Fruit fly (Drosophila melanogaster) whole organism, embryonic: ENCODE data around the gene CG3862.

Experiments
- Abd-B ChIP-seq: fragments of 200-800 bp; sonication (Bioruptor generic); optimal IDR thresholded peaks from 2 replicates; lab custom pipeline; 2018; ENCODE audit warnings: missing biosample characterization, mild to moderate bottlenecking, missing genetic modification characterization, moderate library complexity
- Asciz ChIP-seq: fragments of 200-800 bp; sonication (Bioruptor generic); optimal IDR thresholded peaks from 2 replicates; lab custom pipeline; 2017; ENCODE audit warnings: missing biosample characterization, mild to moderate bottlenecking, missing genetic modification characterization, missing genetic modification reagents
- Awh ChIP-seq: fragments of 200-800 bp; sonication (Bioruptor generic); IDR thresholded peaks from 2 replicates; pipeline ENCODE4, ENCODE4 v1.3.6; 2022; ENCODE audit warnings: missing biosample characterization, missing genetic modification characterization
- Blimp-1 ChIP-seq: fragments of 200-800 bp; sonication (Bioruptor generic); optimal IDR thresholded peaks from 3 replicates; lab custom pipeline; 2018; ENCODE audit warnings: missing biosample characterization, missing genetic modification characterization, mild to moderate bottlenecking, moderate library complexity, missing genetic modification reagents
- BtbVII ChIP-seq: fragments of 200-800 bp; sonication (Bioruptor generic); optimal IDR thresholded peaks from 3 replicates; lab custom pipeline; 2017; ENCODE audit warnings: missing biosample characterization, mild to moderate bottlenecking, missing genetic modification characterization
- CG10147 ChIP-seq: fragments of 200-800 bp; sonication (Bioruptor generic); optimal IDR thresholded peaks from 2 replicates; lab custom pipeline; 2019; ENCODE audit warnings: missing biosample characterization, mild to moderate bottlenecking, missing genetic modification characterization, moderate library complexity
- CG10267 ChIP-seq: fragments of 200-800 bp; sonication (Bioruptor generic); optimal IDR thresholded peaks from 2 replicates; lab custom pipeline; 2018; ENCODE audit warnings: missing biosample characterization, mild to moderate bottlenecking, missing genetic modification characterization, moderate library complexity
- CG10366 ChIP-seq: fragments of 200-800 bp; sonication (Bioruptor generic); IDR thresholded peaks from 2 replicates; pipeline ENCODE4 v1.3.6; 2022; ENCODE audit warnings: missing biosample characterization, missing genetic modification characterization
- CG11085 ChIP-seq: fragments of 200-800 bp; sonication (Bioruptor generic); IDR thresholded peaks from 2 replicates; pipeline ENCODE4 v1.3.6; 2022; ENCODE audit warnings: missing biosample characterization, missing genetic modification characterization
- CG11560 ChIP-seq: fragments of 200-800 bp; sonication (Bioruptor generic); IDR thresholded peaks from 3 replicates; pipeline ENCODE4 v1.3.6; 2022; ENCODE audit warnings: missing biosample characterization, missing genetic modification characterization
- CG12744 ChIP-seq: fragments of 200-800 bp; sonication (Bioruptor generic); optimal IDR thresholded peaks from 2 replicates; lab custom pipeline; 2016; ENCODE audit warnings: missing biosample characterization, missing genetic modification characterization
- CG13296 ChIP-seq: fragments of 200-800 bp; sonication (Bioruptor generic); optimal IDR thresholded peaks from 3 replicates; lab custom pipeline; 2018; ENCODE audit warnings: missing biosample characterization, mild to moderate bottlenecking, missing genetic modification characterization
- CG13894 ChIP-seq: fragments of 200-800 bp; sonication (Bioruptor generic); optimal IDR thresholded peaks from 3 replicates; lab custom pipeline; 2018; ENCODE audit warnings: missing biosample characterization, mild to moderate bottlenecking, missing genetic modification characterization, moderate library complexity
- CG17361 ChIP-seq: fragments of 200-800 bp; sonication (Bioruptor generic); IDR thresholded peaks from 3 replicates; pipeline ENCODE4 v1.3.6; 2022; ENCODE audit warnings: missing biosample characterization, missing genetic modification characterization
- CG18619 ChIP-seq: fragments of 200-800 bp; sonication (Bioruptor generic); optimal IDR thresholded peaks from 3 replicates; lab custom pipeline; 2017; ENCODE audit warnings: missing biosample characterization, mild to moderate bottlenecking, missing genetic modification characterization
- CG2116 ChIP-seq: fragments of 200-800 bp; sonication (Bioruptor generic); optimal IDR thresholded peaks from 3 replicates; lab custom pipeline; 2018; ENCODE audit warnings: missing biosample characterization, mild to moderate bottlenecking, missing genetic modification characterization
- CG31388 ChIP-seq: fragments of 200-800 bp; sonication (Bioruptor generic); optimal IDR thresholded peaks from 2 replicates; lab custom pipeline; 2016; ENCODE audit warnings: missing biosample characterization, missing genetic modification characterization
- CG33557 ChIP-seq: fragments of 200-800 bp; sonication (Bioruptor generic); optimal IDR thresholded peaks from 2 replicates; lab custom pipeline; 2019; ENCODE audit warnings: missing biosample characterization, mild to moderate bottlenecking, missing genetic modification characterization, moderate library complexity
- CG34376 ChIP-seq: fragments of 200-800 bp; sonication (Bioruptor generic); optimal IDR thresholded peaks from 2 replicates; lab custom pipeline; 2018; ENCODE audit warnings: missing biosample characterization, mild to moderate bottlenecking, missing genetic modification characterization
- CG43689 ChIP-seq: fragments of 200-800 bp; sonication (Bioruptor generic); IDR thresholded peaks from 2 replicates; pipeline ENCODE4 v1.3.6; 2022; ENCODE audit warnings: missing biosample characterization, missing genetic modification characterization
- CG5953 ChIP-seq: fragments of 200-800 bp; sonication (Bioruptor generic); IDR thresholded peaks from 2 replicates; pipeline ENCODE4 v1.3.6; 2022; ENCODE audit warnings: missing biosample characterization, missing genetic modification characterization
- CG7839 ChIP-seq: fragments of 200-800 bp; sonication (Bioruptor generic); optimal IDR thresholded peaks from 3 replicates; lab custom pipeline; 2018; ENCODE audit warnings: missing biosample characterization, mild to moderate bottlenecking, missing genetic modification characterization, moderate library complexity
- CG7963 ChIP-seq: fragments of 200-800 bp; sonication (Bioruptor generic); IDR thresholded peaks from 3 replicates; pipeline ENCODE4 v1.3.6; 2022; ENCODE audit warnings: missing biosample characterization, missing genetic modification characterization; ENCODE audit not compliant: partially characterized antibody
- CG8089 ChIP-seq: fragments of 200-800 bp; sonication (Bioruptor generic); optimal IDR thresholded peaks from 3 replicates; lab custom pipeline; 2016; ENCODE audit warnings: missing biosample characterization, missing genetic modification characterization
- CG8765 ChIP-seq: fragments of 200-800 bp; sonication (Bioruptor generic); IDR thresholded peaks from 2 replicates; pipeline ENCODE4 v1.3.6; 2022; ENCODE audit warnings: missing biosample characterization, missing genetic modification characterization
- CG9932 ChIP-seq: fragments of 200-800 bp; sonication (Bioruptor generic); IDR thresholded peaks from 2 replicates; pipeline ENCODE4 v1.3.6; 2022; ENCODE audit warnings: missing biosample characterization, missing genetic modification characterization
- Dad ChIP-seq: fragments of 200-800 bp; sonication (Bioruptor generic); optimal IDR thresholded peaks from 3 replicates; lab custom pipeline; 2016; ENCODE audit warnings: missing biosample characterization, missing genetic modification characterization
- Dip3 ChIP-seq: fragments of 200-800 bp; sonication (Bioruptor generic); optimal IDR thresholded peaks from 3 replicates; lab custom pipeline; 2016; ENCODE audit warnings: missing biosample characterization, missing genetic modification characterization
- Hr3 ChIP-seq: fragments of 200-800 bp; sonication (Bioruptor generic); optimal IDR thresholded peaks from 3 replicates; lab custom pipeline; 2016; ENCODE audit warnings: missing biosample characterization, missing genetic modification characterization
- Hr51 ChIP-seq, 2 experiments: fragments of 200-800 bp; sonication (Bioruptor generic); optimal IDR thresholded peaks; 2 replicates in 1 of 2; 3 replicates in 1 of 2; lab custom pipeline; 2016 to 2018; ENCODE audit warnings: missing biosample characterization in 2 of 2, missing genetic modification characterization in 2 of 2, mild to moderate bottlenecking in 1 of 2, moderate library complexity in 1 of 2
- Jarid2 ChIP-seq: fragments of 200-800 bp; sonication (Bioruptor generic); optimal IDR thresholded peaks from 3 replicates; lab custom pipeline; 2017; ENCODE audit warnings: mild to moderate bottlenecking, missing biosample characterization, missing genetic modification reagents, missing genetic modification characterization
- Nf-YC ChIP-seq: fragments of 200-800 bp; optimal IDR thresholded peaks from 3 replicates; lab custom pipeline; 2019; ENCODE audit warnings: missing biosample characterization, mild to moderate bottlenecking, missing genetic modification characterization, moderate library complexity
- Pdp1 ChIP-seq, 2 experiments: fragments of 200-800 bp; sonication (Bioruptor generic); optimal IDR thresholded peaks; 3 replicates each; lab custom pipeline; 2016; ENCODE audit warnings: missing biosample characterization in 2 of 2, missing genetic modification characterization in 2 of 2, mild to moderate bottlenecking in 1 of 2, moderate library complexity in 1 of 2
- Rfx ChIP-seq: fragments of 200-800 bp; sonication (Bioruptor generic); IDR thresholded peaks from 2 replicates; pipeline ENCODE4 v1.3.6; 2022; ENCODE audit warnings: missing biosample characterization, missing genetic modification characterization
- Six4 ChIP-seq: fragments of 200-800 bp; sonication (Bioruptor generic); optimal IDR thresholded peaks from 2 replicates; lab custom pipeline; 2016; ENCODE audit warnings: missing biosample characterization, missing genetic modification characterization
- TFAM ChIP-seq: fragments of 200-800 bp; sonication (Bioruptor generic); optimal IDR thresholded peaks from 2 replicates; lab custom pipeline; 2017; ENCODE audit warnings: missing biosample characterization, missing genetic modification characterization, inconsistent platforms
- abd-A ChIP-seq: fragments of 200-800 bp; sonication (Bioruptor generic); optimal IDR thresholded peaks from 3 replicates; lab custom pipeline; 2019; ENCODE audit warnings: missing biosample characterization, mild to moderate bottlenecking, missing genetic modification characterization, moderate library complexity
- crc ChIP-seq: fragments of 200-800 bp; sonication (Bioruptor generic); optimal IDR thresholded peaks from 2 replicates; lab custom pipeline; 2016; ENCODE audit warnings: missing biosample characterization, missing genetic modification characterization
- cwo ChIP-seq: fragments of 200-800 bp; sonication (Bioruptor generic); optimal IDR thresholded peaks from 3 replicates; lab custom pipeline; 2017; ENCODE audit warnings: missing biosample characterization, missing genetic modification characterization, mild to moderate bottlenecking, moderate library complexity, missing genetic modification reagents
- dpn ChIP-seq, 2 experiments: fragments of 200-800 bp; sonication (Bioruptor generic); optimal IDR thresholded peaks; 3 replicates each; lab custom pipeline; 2016; ENCODE audit warnings: missing biosample characterization in 2 of 2, missing genetic modification characterization in 2 of 2
- fd102C ChIP-seq: fragments of 200-800 bp; sonication (Bioruptor generic); optimal IDR thresholded peaks from 2 replicates; lab custom pipeline; 2018; ENCODE audit warnings: missing biosample characterization, mild to moderate bottlenecking, missing genetic modification characterization, moderate library complexity
- fd3F ChIP-seq: fragments of 200-800 bp; sonication (Bioruptor generic); optimal IDR thresholded peaks from 2 replicates; lab custom pipeline; 2018; ENCODE audit warnings: missing biosample characterization, mild to moderate bottlenecking, missing genetic modification characterization, moderate library complexity
- fd96Cb ChIP-seq: fragments of 200-800 bp; sonication (Bioruptor generic); optimal IDR thresholded peaks from 2 replicates; lab custom pipeline; 2018; ENCODE audit warnings: missing biosample characterization, mild to moderate bottlenecking, missing genetic modification characterization, moderate library complexity
- gfzf ChIP-seq: fragments of 200-800 bp; sonication (Bioruptor generic); optimal IDR thresholded peaks from 2 replicates; lab custom pipeline; 2016; ENCODE audit warnings: missing biosample characterization, mild to moderate bottlenecking, missing genetic modification characterization, moderate library complexity
- insv ChIP-seq, 2 experiments: fragments of 200-800 bp; sonication (Bioruptor generic); optimal IDR thresholded peaks; 3 replicates each; lab custom pipeline; 2016 to 2018; ENCODE audit warnings: missing biosample characterization in 2 of 2, missing genetic modification characterization in 2 of 2
- lab ChIP-seq: fragments of 200-800 bp; sonication (Bioruptor generic); optimal IDR thresholded peaks from 3 replicates; lab custom pipeline; 2017; ENCODE audit warnings: missing biosample characterization, missing genetic modification characterization, mild to moderate bottlenecking, moderate library complexity, missing genetic modification reagents
- sob ChIP-seq: fragments of 200-800 bp; sonication (Bioruptor generic); IDR thresholded peaks from 2 replicates; pipeline ENCODE4 v1.3.6; 2022; ENCODE audit warnings: missing biosample characterization, missing genetic modification characterization
- usp ChIP-seq: fragments of >200 bp; optimal IDR thresholded peaks from 2 replicates; lab custom pipeline; 2017; ENCODE audit warnings: missing biosample characterization, missing genetic modification characterization
- wek ChIP-seq: fragments of 200-800 bp; sonication (Bioruptor generic); optimal IDR thresholded peaks from 3 replicates; lab custom pipeline; 2018; ENCODE audit warnings: missing biosample characterization, mild to moderate bottlenecking, missing genetic modification characterization, moderate library complexity
- wor ChIP-seq: fragments of 200-800 bp; sonication (Bioruptor generic); IDR thresholded peaks from 2 replicates; pipeline ENCODE4 v1.3.6; 2022; ENCODE audit warnings: missing biosample characterization, missing genetic modification characterization

The CG3862 gene

dm6 chr2L:865851-866250 lies 40.2 kb upstream of the CG3862 start (continued):
- TF ChIP-seq TFAM: peak; percentile 85
- peak; percentile 83 for TF ChIP-seq CG11560
- peak; percentile 95 for TF ChIP-seq Asciz (GFP tag; lab: Kevin White, UChicago)
- TF ChIP-seq CG5953 (GFP tag; lab: Robert Waterston, UW): peak; percentile 95
- no peak for TF ChIP-seq usp (GFP tag; lab: Kevin White, UChicago)
- no peak for TF ChIP-seq CG7963
- TF ChIP-seq Rfx (GFP tag; lab: Robert Waterston, UW): peak; percentile 98
- TF ChIP-seq CG2116 (GFP tag; lab: Kevin White, UChicago): peak; percentile 74
- TF ChIP-seq Dad: peak; percentile 94
- TF ChIP-seq Dip3 (GFP tag; lab: Kevin White, UChicago): peak; percentile 96
- TF ChIP-seq CG10147 (GFP tag; lab: Kevin White, UChicago): peak; percentile 92
- peak; percentile 89 for TF ChIP-seq wek (GFP tag; lab: Kevin White, UChicago)
- TF ChIP-seq Hr3 (GFP tag; lab: Kevin White, UChicago): peak; percentile 95
- TF ChIP-seq Abd-B (GFP tag; lab: Kevin White, UChicago): peak; percentile 88
- TF ChIP-seq CG7839 (tag; lab: Kevin White, UChicago): peak; percentile 97
- peak; percentile 97 to 98 for TF ChIP-seq dpn (GFP tag; optimal IDR thresholded peaks at IDR 0.05; lab: Kevin White, UChicago)
- peak; percentile 94 to 97 for TF ChIP-seq Pdp1 (GFP tag; optimal IDR thresholded peaks at IDR 0.05; lab: Kevin White, UChicago)
- TF ChIP-seq CG8089 (GFP tag; lab: Kevin White, UChicago): peak; percentile 91
- peak; percentile 48 for TF ChIP-seq abd-A (tag; lab: Kevin White, UChicago)
- peak; percentile 95 for TF ChIP-seq fd96Cb (tag; lab: Kevin White, UChicago)
- peak; percentile 94 to 97 for TF ChIP-seq Hr51 (GFP tag; optimal IDR thresholded peaks at IDR 0.05; lab: Kevin White, UChicago)
- TF ChIP-seq CG13894: peak; percentile 88
- TF ChIP-seq CG10366 (GFP tag; lab: Robert Waterston, UW): peak; percentile 96
- TF ChIP-seq CG10267 (tag; lab: Kevin White, UChicago): peak; percentile 90
- TF ChIP-seq lab: peak; percentile 98
- peak; percentile 93 for TF ChIP-seq fd3F (GFP tag; lab: Kevin White, UChicago)
- peak; percentile 32 to 60 for TF ChIP-seq insv (GFP tag; optimal IDR thresholded peaks at IDR 0.05; lab: Kevin White, UChicago)
- TF ChIP-seq CG43689 (GFP tag; lab: Robert Waterston, UW): peak; percentile 91
- TF ChIP-seq CG17361 (GFP tag; lab: Robert Waterston, UW): peak; percentile 96
- TF ChIP-seq CG9932: peak; percentile 95
- TF ChIP-seq Blimp-1: peak; percentile 95
- peak; percentile 97 for TF ChIP-seq sob (GFP tag; lab: Robert Waterston, UW)
- peak; percentile 93 for TF ChIP-seq CG12744
- TF ChIP-seq CG8765 (GFP tag; lab: Robert Waterston, UW): peak; percentile 93
- peak; percentile 89 for TF ChIP-seq CG11085 (GFP tag; lab: Robert Waterston, UW)
- peak; percentile 93 for TF ChIP-seq BtbVII (GFP tag; lab: Kevin White, UChicago)
- TF ChIP-seq CG34376 (GFP tag; lab: Kevin White, UChicago): peak; percentile 84
- TF ChIP-seq CG33557 (GFP tag; lab: Kevin White, UChicago): peak; percentile 86
- peak; percentile 87 for TF ChIP-seq CG31388 (GFP tag; lab: Kevin White, UChicago)
- peak; percentile 92 for TF ChIP-seq fd102C (GFP tag; lab: Kevin White, UChicago)
- peak; percentile 15 for TF ChIP-seq gfzf (GFP tag; lab: Kevin White, UChicago)
- peak; percentile 94 for TF ChIP-seq Six4 (GFP tag; lab: Kevin White, UChicago)
- peak; percentile 79 for TF ChIP-seq Nf-YC (tag; lab: Kevin White, UChicago)
- TF ChIP-seq cwo: peak; percentile 93
- TF ChIP-seq Awh: peak; percentile 94
- TF ChIP-seq wor (GFP tag; lab: Robert Waterston, UW): peak; percentile 94
- TF ChIP-seq CG18619 (GFP tag; lab: Kevin White, UChicago): peak; percentile 96
- peak; percentile 94 for TF ChIP-seq crc
- peak; percentile 94 for TF ChIP-seq CG13296 (GFP tag; lab: Kevin White, UChicago)
- TF ChIP-seq Jarid2 (GFP tag; lab: Kevin White, UChicago): peak; percentile 77
